Worm (Caenorhabditis elegans): ENCODE measurements around the gene F58E1.13.
A peak's percentile ranks its signal among the peaks of the same experiment; 100 is the strongest.

The F58E1.13 gene

ce11 chrII:1736353-1736752, 40.7 kb upstream of the F58E1.13 start, which contains the start of gene ceh-83:
Gene ceh-83 (minus strand): TSS chrII:1736533.
- TF ChIP-seq nhr-12 (tag; optimal IDR thresholded peaks at IDR 0.05) (no peak), lsy-2 (tag; optimal IDR thresholded peaks at IDR 0.05) (no peak), sem-2 (GFP tag; optimal IDR thresholded peaks at IDR 0.05) (no peak), hlh-1 (tag; optimal IDR thresholded peaks at IDR 0.05) (no peak)

- TF ChIP-seq nhr-2 (tag; optimal IDR thresholded peaks at IDR 0.05) = no peak
- TF ChIP-seq elt-1 (tag; optimal IDR thresholded peaks at IDR 0.05; ENCODE audit: borderline replicate concordance, insufficient read depth) = no peak
- no peak for TF ChIP-seq mep-1 (tag; optimal IDR thresholded peaks at IDR 0.05)
Observed at ce11 chrII:1735145-1735544, 39.5 kb upstream of the F58E1.13 start.

ce11 chrII:1731932-1732331, 36.3 kb upstream of the F58E1.13 start, which contains the start of gene ceh-82:
Gene ceh-82 (plus strand): TSS chrII:1732232.
- TF ChIP-seq M03D4.4 (tag; optimal IDR thresholded peaks at IDR 0.05) = no peak
- TF ChIP-seq ceh-83 (GFP tag; optimal IDR thresholded peaks at IDR 0.05) = no peak
- no peak for TF ChIP-seq unc-120 (tag; optimal IDR thresholded peaks at IDR 0.05; ENCODE audit: poor library complexity, severe bottlenecking)
- no peak for TF ChIP-seq zip-8 (tag; optimal IDR thresholded peaks at IDR 0.05)
- TF ChIP-seq nhr-2 (tag; optimal IDR thresholded peaks at IDR 0.05) = no peak
- no peak for TF ChIP-seq nhr-12 (tag; optimal IDR thresholded peaks at IDR 0.05)
- TF ChIP-seq mls-2 (tag; optimal IDR thresholded peaks at IDR 0.05) = no peak
- TF ChIP-seq snpc-4 (tag; optimal IDR thresholded peaks at IDR 0.05) = no peak
- TF ChIP-seq hlh-1 (tag; optimal IDR thresholded peaks at IDR 0.05) = no peak
- no peak for TF ChIP-seq lsy-2 (tag; optimal IDR thresholded peaks at IDR 0.05)
- TF ChIP-seq ztf-11 (tag; optimal IDR thresholded peaks at IDR 0.05) = no peak
- TF ChIP-seq cnd-1 (tag; optimal IDR thresholded peaks at IDR 0.05) = no peak
- TF ChIP-seq elt-3 (tag; optimal IDR thresholded peaks at IDR 0.05) = no peak
- no peak for TF ChIP-seq sem-2 (GFP tag; optimal IDR thresholded peaks at IDR 0.05)
- no peak for TF ChIP-seq tbx-8 (GFP tag; optimal IDR thresholded peaks at IDR 0.05)
- no peak for TF ChIP-seq nhr-76 (tag; optimal IDR thresholded peaks at IDR 0.05)
- no peak for TF ChIP-seq ham-2 (GFP tag; optimal IDR thresholded peaks at IDR 0.05)
- TF ChIP-seq drap-1 (GFP tag; optimal IDR thresholded peaks at IDR 0.05) = no peak
- no peak for TF ChIP-seq nhr-28 (tag; optimal IDR thresholded peaks at IDR 0.05)
- TF ChIP-seq nhr-237 (tag; optimal IDR thresholded peaks at IDR 0.05) = no peak

ce11 chrII:1730103-1730502, 34.4 kb upstream of the F58E1.13 start, which contains the start of gene ceh-81:
Gene ceh-81 (plus strand): TSS chrII:1730403.
- TF ChIP-seq ztf-11 (tag; optimal IDR thresholded peaks at IDR 0.05) = no peak
- no peak for TF ChIP-seq drap-1 (GFP tag; optimal IDR thresholded peaks at IDR 0.05)

ce11 chrII:1728253-1728652, 32.6 kb upstream of the F58E1.13 start, which contains the start of gene btb-9:
Gene btb-9 (plus strand): TSS chrII:1728506.
- TF ChIP-seq ceh-43 (GFP tag; optimal IDR thresholded peaks at IDR 0.05) = no peak
- no peak for TF ChIP-seq nhr-2 (tag; optimal IDR thresholded peaks at IDR 0.05)
- TF ChIP-seq lin-13 (tag; optimal IDR thresholded peaks at IDR 0.05) = no peak
- no peak for TF ChIP-seq elt-1 (tag; optimal IDR thresholded peaks at IDR 0.05; ENCODE audit: borderline replicate concordance, insufficient read depth)
- no peak for TF ChIP-seq unc-62 (GFP tag; optimal IDR thresholded peaks at IDR 0.05)
- no peak for TF ChIP-seq ces-1 (GFP tag; optimal IDR thresholded peaks at IDR 0.05)
- TF ChIP-seq zip-8 (tag; optimal IDR thresholded peaks at IDR 0.05) = no peak
- TF ChIP-seq mep-1 (tag; optimal IDR thresholded peaks at IDR 0.05) = no peak
- no peak for TF ChIP-seq sptf-1 (tag; optimal IDR thresholded peaks at IDR 0.05)
- no peak for TF ChIP-seq hlh-1 (tag; optimal IDR thresholded peaks at IDR 0.05)

- TF ChIP-seq ceh-39 (tag; optimal IDR thresholded peaks at IDR 0.05) (peak; percentile 12), nhr-12 (tag; optimal IDR thresholded peaks at IDR 0.05) (no peak)
Observed at ce11 chrII:1725735-1726134, 30.1 kb upstream of the F58E1.13 start, which contains the start of gene F45C12.17. Gene F45C12.17 (plus strand): TSS chrII:1726111.

ce11 chrII:1724314-1724713, 28.6 kb upstream of the F58E1.13 start, which contains the start of gene fbxb-11:
Gene fbxb-11 (plus strand): TSS chrII:1724614.
- TF ChIP-seq lin-13 (tag; optimal IDR thresholded peaks at IDR 0.05) (no peak), ces-1 (GFP tag; optimal IDR thresholded peaks at IDR 0.05) (no peak), ceh-83 (GFP tag; optimal IDR thresholded peaks at IDR 0.05) (no peak), sem-2 (GFP tag; optimal IDR thresholded peaks at IDR 0.05) (no peak), elt-3 (tag; optimal IDR thresholded peaks at IDR 0.05) (no peak), sptf-1 (tag; optimal IDR thresholded peaks at IDR 0.05) (no peak), tbx-8 (GFP tag; optimal IDR thresholded peaks at IDR 0.05) (no peak), mls-2 (tag; optimal IDR thresholded peaks at IDR 0.05) (no peak), nhr-28 (tag; optimal IDR thresholded peaks at IDR 0.05) (no peak), unc-120 (tag; optimal IDR thresholded peaks at IDR 0.05; ENCODE audit: poor library complexity, severe bottlenecking) (no peak), mep-1 (tag; optimal IDR thresholded peaks at IDR 0.05) (no peak), M03D4.4 (tag; optimal IDR thresholded peaks at IDR 0.05) (no peak), ceh-43 (GFP tag; optimal IDR thresholded peaks at IDR 0.05) (no peak), mab-5 (tag; optimal IDR thresholded peaks at IDR 0.05) (no peak), lsy-2 (tag; optimal IDR thresholded peaks at IDR 0.05) (no peak)
